Worm (Caenorhabditis elegans) whole organism, mixed stage, embryonic: ENCODE results near the gene nspg-12.
A peak's percentile ranks its signal among the peaks of the same experiment; 100 is the strongest.

Experiments used
- M03D4.4 ChIP-seq: sonication (generic microtip); optimal IDR thresholded peaks from 2 replicates; lab custom pipeline; 2017; ENCODE audit warnings: mild to moderate bottlenecking, missing genetic modification characterization, missing compliant biosample characterization
- bed-3 ChIP-seq: fragments of 200-800 bp; sonication (Bioruptor generic); optimal IDR thresholded peaks from 3 replicates; lab custom pipeline; 2018; ENCODE audit warnings: mild to moderate bottlenecking, missing genetic modification characterization, moderate library complexity, missing compliant biosample characterization
- blmp-1 ChIP-seq: fragments of 150-350 bp; optimal IDR thresholded peaks from 2 replicates; lab custom pipeline; 2014; ENCODE audit warnings: missing biosample characterization, missing genetic modification characterization
- ceh-39 ChIP-seq: fragments of 150-350 bp; optimal IDR thresholded peaks from 2 replicates; lab custom pipeline; 2014; ENCODE audit warnings: missing biosample characterization, missing genetic modification characterization
- ceh-43 ChIP-seq: fragments of 200-800 bp; sonication (Bioruptor generic); optimal IDR thresholded peaks from 2 replicates; lab custom pipeline; 2018; ENCODE audit warnings: mild to moderate bottlenecking, missing genetic modification characterization, moderate library complexity, missing compliant biosample characterization
- ceh-83 ChIP-seq: fragments of 200-800 bp; sonication (Bioruptor generic); optimal IDR thresholded peaks from 2 replicates; lab custom pipeline; 2018; ENCODE audit warnings: mild to moderate bottlenecking, missing genetic modification characterization, missing compliant biosample characterization
- ces-1 ChIP-seq: fragments of 150-350 bp; optimal IDR thresholded peaks from 2 replicates; lab custom pipeline; 2014; ENCODE audit warnings: missing biosample characterization, missing genetic modification reagents, missing genetic modification characterization
- cnd-1 ChIP-seq: fragments of 200-800 bp; sonication (Bioruptor generic); optimal IDR thresholded peaks from 2 replicates; lab custom pipeline; 2018; ENCODE audit warnings: mild to moderate bottlenecking, missing genetic modification characterization, missing compliant biosample characterization
- drap-1 ChIP-seq: fragments of 200-800 bp; sonication (Bioruptor generic); optimal IDR thresholded peaks from 3 replicates; lab custom pipeline; 2018; ENCODE audit warnings: mild to moderate bottlenecking, missing genetic modification characterization, missing compliant biosample characterization
- elt-1 ChIP-seq: sonication (generic microtip); optimal IDR thresholded peaks from 2 replicates; lab custom pipeline; 2017; ENCODE audit warnings: missing genetic modification characterization, mild to moderate bottlenecking, missing compliant biosample characterization, antibody characterized with exemption, moderate library complexity, borderline replicate concordance; ENCODE audit not compliant: insufficient read depth
- elt-3 ChIP-seq: fragments of 150-350 bp; optimal IDR thresholded peaks from 2 replicates; lab custom pipeline; 2014; ENCODE audit warnings: missing biosample characterization, missing genetic modification characterization
- flh-1 ChIP-seq: fragments of 200-800 bp; sonication (Bioruptor generic); optimal IDR thresholded peaks from 2 replicates; lab custom pipeline; 2018; ENCODE audit warnings: mild to moderate bottlenecking, missing genetic modification characterization, moderate library complexity, missing compliant biosample characterization
- ham-2 ChIP-seq: fragments of 200-800 bp; sonication (Bioruptor generic); optimal IDR thresholded peaks from 2 replicates; lab custom pipeline; 2018; ENCODE audit warnings: mild to moderate bottlenecking, missing genetic modification characterization, missing compliant biosample characterization
- hlh-1 ChIP-seq: fragments of 150-350 bp; optimal IDR thresholded peaks from 2 replicates; lab custom pipeline; 2014; ENCODE audit warnings: missing biosample characterization, missing genetic modification reagents, missing genetic modification characterization
- lin-13 ChIP-seq: fragments of 150-350 bp; optimal IDR thresholded peaks from 2 replicates; lab custom pipeline; 2014; ENCODE audit warnings: missing biosample characterization, missing genetic modification characterization
- lin-32 ChIP-seq: fragments of 200-800 bp; sonication (Bioruptor generic); optimal IDR thresholded peaks from 2 replicates; lab custom pipeline; 2018; ENCODE audit warnings: mild to moderate bottlenecking, missing genetic modification characterization, missing compliant biosample characterization
- lsy-2 ChIP-seq: fragments of 150-350 bp; optimal IDR thresholded peaks from 2 replicates; lab custom pipeline; 2014; ENCODE audit warnings: missing biosample characterization, missing genetic modification characterization
- mab-5 ChIP-seq: fragments of 150-350 bp; optimal IDR thresholded peaks from 2 replicates; lab custom pipeline; 2014; ENCODE audit warnings: missing biosample characterization, missing genetic modification characterization
- mep-1 ChIP-seq: fragments of 150-350 bp; optimal IDR thresholded peaks from 2 replicates; lab custom pipeline; 2017; ENCODE audit warnings: missing biosample characterization, missing genetic modification reagents, missing genetic modification characterization, inconsistent platforms
- mls-2 ChIP-seq: sonication (generic microtip); optimal IDR thresholded peaks from 2 replicates; lab custom pipeline; 2016; ENCODE audit warnings: mild to moderate bottlenecking, missing genetic modification characterization, moderate library complexity, missing compliant biosample characterization
- nhr-12 ChIP-seq: fragments of 150-350 bp; optimal IDR thresholded peaks from 2 replicates; lab custom pipeline; 2014; ENCODE audit warnings: missing biosample characterization, missing genetic modification characterization
- nhr-2 ChIP-seq: fragments of 150-350 bp; optimal IDR thresholded peaks from 2 replicates; lab custom pipeline; 2014; ENCODE audit warnings: missing biosample characterization, missing genetic modification characterization
- nhr-237 ChIP-seq: fragments of 150-350 bp; optimal IDR thresholded peaks from 2 replicates; lab custom pipeline; 2014; ENCODE audit warnings: missing biosample characterization, missing genetic modification characterization
- nhr-28 ChIP-seq: fragments of 150-350 bp; optimal IDR thresholded peaks from 2 replicates; lab custom pipeline; 2014; ENCODE audit warnings: missing biosample characterization, missing genetic modification characterization
- nhr-76 ChIP-seq: sonication (generic microtip); optimal IDR thresholded peaks from 2 replicates; lab custom pipeline; 2017; ENCODE audit warnings: missing biosample characterization, missing genetic modification characterization
- pha-4 ChIP-seq: fragments of 150-350 bp; optimal IDR thresholded peaks from 2 replicates; lab custom pipeline; 2018; ENCODE audit warnings: missing biosample characterization, missing genetic modification reagents, missing genetic modification characterization
- sem-2 ChIP-seq: fragments of 200-800 bp; sonication (Bioruptor generic); optimal IDR thresholded peaks from 2 replicates; lab custom pipeline; 2018; ENCODE audit warnings: mild to moderate bottlenecking, missing genetic modification characterization, missing compliant biosample characterization
- snpc-4 ChIP-seq: fragments of 150-350 bp; optimal IDR thresholded peaks from 2 replicates; lab custom pipeline; 2014; ENCODE audit warnings: missing biosample characterization, missing genetic modification characterization
- sptf-1 ChIP-seq: sonication (generic microtip); optimal IDR thresholded peaks from 2 replicates; lab custom pipeline; 2017; ENCODE audit warnings: mild to moderate bottlenecking, missing genetic modification characterization, moderate library complexity, missing compliant biosample characterization
- tbx-8 ChIP-seq: fragments of 200-800 bp; sonication (Bioruptor generic); optimal IDR thresholded peaks from 2 replicates; lab custom pipeline; 2018; ENCODE audit warnings: mild to moderate bottlenecking, missing genetic modification characterization, moderate library complexity, missing compliant biosample characterization
- unc-120 ChIP-seq: sonication (generic microtip); optimal IDR thresholded peaks from 2 replicates; lab custom pipeline; 2017; ENCODE audit warnings: missing genetic modification characterization, missing compliant biosample characterization; ENCODE audit not compliant: poor library complexity, severe bottlenecking
- unc-39 ChIP-seq: fragments of 150-350 bp; optimal IDR thresholded peaks from 2 replicates; lab custom pipeline; 2014; ENCODE audit warnings: missing biosample characterization, missing genetic modification characterization
- unc-62 ChIP-seq: fragments of 150-350 bp; optimal IDR thresholded peaks from 2 replicates; lab custom pipeline; 2014; ENCODE audit warnings: missing biosample characterization, missing genetic modification reagents, missing genetic modification characterization
- zip-8 ChIP-seq: fragments of 150-350 bp; optimal IDR thresholded peaks from 2 replicates; lab custom pipeline; 2014; ENCODE audit warnings: missing biosample characterization, missing genetic modification characterization
- ztf-11 ChIP-seq: fragments of 150-350 bp; optimal IDR thresholded peaks from 2 replicates; lab custom pipeline; 2014; ENCODE audit warnings: missing biosample characterization, missing genetic modification characterization

The nspg-12 gene

DNA sequence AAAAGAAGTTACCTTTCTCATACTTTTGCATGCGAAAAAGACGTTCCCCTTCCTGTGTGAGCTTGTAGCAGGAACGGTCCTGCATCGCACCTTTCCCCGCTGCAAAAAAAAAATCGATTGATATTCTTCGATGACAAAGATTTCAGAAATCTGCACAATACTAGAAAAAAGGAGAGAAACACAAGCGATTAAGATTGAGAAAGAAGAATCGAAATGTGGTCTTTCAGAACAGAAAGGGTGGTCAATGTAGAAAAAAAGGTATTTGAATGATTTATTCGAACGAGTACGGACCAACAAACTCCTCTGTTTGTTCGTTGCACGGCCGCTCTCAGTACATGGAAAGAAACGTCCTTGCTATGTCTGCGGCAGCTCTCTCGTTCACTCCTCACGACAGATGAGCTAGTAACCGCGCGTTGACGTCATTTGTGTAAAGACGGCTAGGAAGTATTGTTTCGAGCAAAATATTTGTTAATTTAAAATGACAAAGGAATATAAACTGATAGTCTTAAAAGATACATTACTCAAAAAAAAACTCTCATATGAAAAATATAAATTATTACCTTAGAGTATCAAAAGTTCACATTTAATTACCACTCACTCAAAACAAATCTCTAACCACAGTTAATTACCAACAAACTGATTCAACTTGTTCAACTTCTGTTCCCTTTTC, 41.0 kb downstream of the nspg-12 start, which contains the start of gene ift-81:
ift-81 (plus strand) TSS at position 620 of the 670 bp plus-strand sequence.
- TF ChIP-seq ces-1 (GFP tag; lab: Kevin White, UChicago) = peak; percentile 12
- TF ChIP-seq blmp-1 (tag; lab: Kevin White, UChicago) = no peak
- TF ChIP-seq nhr-237 (tag; lab: Kevin White, UChicago) = no peak
- TF ChIP-seq lsy-2 (tag; lab: Kevin White, UChicago) = no peak
- no peak for TF ChIP-seq flh-1
- TF ChIP-seq lin-32 (GFP tag; lab: Kevin White, UChicago) = no peak
- peak; percentile 29 for TF ChIP-seq mep-1 (tag; lab: Kevin White, UChicago)
- no peak for TF ChIP-seq sem-2 (GFP tag; lab: Kevin White, UChicago)
- TF ChIP-seq snpc-4 = no peak
- TF ChIP-seq mls-2 = no peak
- no peak for TF ChIP-seq unc-39
- no peak for TF ChIP-seq elt-1 (tag; lab: Kevin White, UChicago)
- TF ChIP-seq ham-2 (GFP tag; lab: Kevin White, UChicago) = no peak
- TF ChIP-seq tbx-8 (GFP tag; lab: Kevin White, UChicago) = no peak
- TF ChIP-seq ceh-43 = no peak
- no peak for TF ChIP-seq elt-3 (tag; lab: Kevin White, UChicago)
- no peak for TF ChIP-seq sptf-1 (tag; lab: Kevin White, UChicago)
- TF ChIP-seq M03D4.4 (tag; lab: Kevin White, UChicago) = no peak
- no peak for TF ChIP-seq drap-1 (GFP tag; lab: Kevin White, UChicago)
- TF ChIP-seq hlh-1 (tag; lab: Kevin White, UChicago) = peak; percentile 46
- no peak for TF ChIP-seq nhr-76 (tag; lab: Kevin White, UChicago)
- TF ChIP-seq ceh-39 = no peak
- no peak for TF ChIP-seq nhr-12 (tag; lab: Kevin White, UChicago)
- TF ChIP-seq nhr-2 (tag; lab: Kevin White, UChicago) = no peak
- TF ChIP-seq pha-4 (tag; lab: Kevin White, UChicago) = no peak
- TF ChIP-seq nhr-28 (tag; lab: Kevin White, UChicago) = no peak
- no peak for TF ChIP-seq bed-3 (GFP tag; lab: Kevin White, UChicago)
- TF ChIP-seq mab-5 (tag; lab: Kevin White, UChicago) = no peak
- no peak for TF ChIP-seq ztf-11 (tag; lab: Kevin White, UChicago)
- TF ChIP-seq lin-13 (tag; lab: Kevin White, UChicago) = peak; percentile 5
- TF ChIP-seq ceh-83 (GFP tag; lab: Kevin White, UChicago) = no peak
- no peak for TF ChIP-seq zip-8 (tag; lab: Kevin White, UChicago)
- no peak for TF ChIP-seq cnd-1 (tag; lab: Kevin White, UChicago)
- TF ChIP-seq unc-120 (tag; lab: Kevin White, UChicago) = no peak

DNA sequence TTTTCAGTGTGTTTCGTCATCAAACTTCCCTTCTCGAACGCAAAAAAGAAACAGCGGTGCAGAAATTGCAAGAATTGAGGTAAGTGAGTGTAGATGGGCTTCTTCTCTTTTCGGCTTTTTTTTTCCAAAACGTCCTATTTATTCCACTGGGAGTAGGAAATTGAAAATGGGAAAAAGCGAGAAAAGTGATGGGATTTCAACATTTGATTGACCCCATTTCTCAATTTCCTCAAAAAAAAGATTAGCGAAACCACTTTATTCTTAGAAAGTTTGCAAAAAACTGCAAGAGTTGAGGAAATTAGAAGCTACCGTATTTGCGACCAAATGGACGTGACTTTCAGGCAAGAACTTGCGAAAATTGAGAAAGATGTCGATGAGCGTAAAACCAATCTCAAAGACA, 46.4 kb downstream of the nspg-12 start, which contains the start of gene ags-3:
ags-3 (minus strand) TSS at position 101 of the 400 bp plus-strand sequence.
- TF ChIP-seq elt-3 (tag; lab: Kevin White, UChicago) (no peak), ceh-39 (no peak), sptf-1 (tag; lab: Kevin White, UChicago) (no peak), ham-2 (GFP tag; lab: Kevin White, UChicago) (no peak), cnd-1 (tag; lab: Kevin White, UChicago) (no peak), pha-4 (tag; lab: Kevin White, UChicago) (no peak), M03D4.4 (tag; lab: Kevin White, UChicago) (no peak), bed-3 (GFP tag; lab: Kevin White, UChicago) (no peak), unc-62 (GFP tag; lab: Kevin White, UChicago) (no peak), nhr-76 (tag; lab: Kevin White, UChicago) (no peak), unc-39 (no peak), ces-1 (GFP tag; lab: Kevin White, UChicago) (no peak), nhr-12 (tag; lab: Kevin White, UChicago) (no peak), hlh-1 (tag; lab: Kevin White, UChicago) (no peak), nhr-2 (tag; lab: Kevin White, UChicago) (no peak), sem-2 (GFP tag; lab: Kevin White, UChicago) (no peak), mep-1 (tag; lab: Kevin White, UChicago) (no peak), zip-8 (tag; lab: Kevin White, UChicago) (no peak)
- TF ChIP-seq, all 35 proteins: peak for 0
